Worm (Caenorhabditis elegans) whole organism, L4 larva: ENCODE results near the gene srd-7.

Source experiments
- F37D6.2 ChIP-seq: sonication (generic microtip); optimal IDR thresholded peaks from 2 replicates; lab custom pipeline; 2016; ENCODE audit warnings: mild to moderate bottlenecking, missing genetic modification characterization, missing compliant biosample characterization
- R02D3.7 ChIP-seq: fragments of 150-350 bp; sonication (generic microtip); optimal IDR thresholded peaks from 3 replicates; lab custom pipeline; 2014; ENCODE audit warnings: missing biosample characterization, missing genetic modification characterization
- T26A8.4 ChIP-seq: fragments of 200-800 bp; sonication (Bioruptor generic); IDR thresholded peaks from 2 replicates; pipeline ENCODE4 v1.3.6; 2022; ENCODE audit warnings: missing genetic modification characterization, missing compliant biosample characterization
- Y48G9A.11 ChIP-seq: fragments of 200-800 bp; sonication (Bioruptor generic); IDR thresholded peaks from 2 replicates; pipeline ENCODE4 v1.3.6; 2022; ENCODE audit warnings: missing genetic modification reagents, missing genetic modification characterization, missing compliant biosample characterization
- ZK546.5 ChIP-seq, 2 experiments: sonication (generic microtip); optimal IDR thresholded peaks; 2 replicates each; lab custom pipeline; 2017; ENCODE audit warnings: missing biosample characterization in 2 of 2, missing genetic modification characterization in 2 of 2
- arid-1 ChIP-seq: fragments of 200-800 bp; sonication (Bioruptor generic); conservative IDR thresholded peaks from 2 replicates; pipeline ENCODE4 v1.3.6; 2022; ENCODE audit warnings: missing genetic modification reagents, missing genetic modification characterization, missing compliant biosample characterization
- attf-4 ChIP-seq: sonication (generic microtip); optimal IDR thresholded peaks from 3 replicates; lab custom pipeline; 2017; ENCODE audit warnings: missing biosample characterization, missing genetic modification characterization
- ceh-20 ChIP-seq: fragments of 200-800 bp; sonication (Bioruptor generic); IDR thresholded peaks from 2 replicates; pipeline ENCODE4 v1.3.6; 2022; ENCODE audit warnings: missing genetic modification reagents, missing genetic modification characterization, missing compliant biosample characterization
- ces-1 ChIP-seq: fragments of 150-350 bp; sonication (generic microtip); optimal IDR thresholded peaks from 4 replicates; lab custom pipeline; 2014; ENCODE audit warnings: missing biosample characterization, missing genetic modification reagents, missing genetic modification characterization
- daf-12 ChIP-seq: fragments of 150-350 bp; optimal IDR thresholded peaks from 2 replicates; lab custom pipeline; 2014; ENCODE audit warnings: missing biosample characterization, missing genetic modification reagents, missing genetic modification characterization
- daf-16 ChIP-seq, 3 experiments: sonication (generic microtip); optimal IDR thresholded peaks; 2 replicates each; lab custom pipeline; 2016 to 2017; ENCODE audit warnings: missing genetic modification characterization in 3 of 3, missing genetic modification reagents in 3 of 3, mild to moderate bottlenecking in 2 of 3, missing compliant biosample characterization in 2 of 3, missing biosample characterization in 1 of 3, moderate library complexity in 1 of 3
- daf-19 ChIP-seq: fragments of 200-800 bp; sonication (Bioruptor generic); conservative IDR thresholded peaks from 2 replicates; pipeline ENCODE4 v1.3.6; 2022; ENCODE audit warnings: missing genetic modification characterization, missing compliant biosample characterization
- daf-8 ChIP-seq: fragments of 200-800 bp; sonication (Bioruptor generic); IDR thresholded peaks from 2 replicates; pipeline ENCODE4 v1.3.6; 2022; ENCODE audit warnings: missing genetic modification characterization, missing compliant biosample characterization
- dmd-8 ChIP-seq: fragments of 200-800 bp; sonication (Bioruptor generic); IDR thresholded peaks from 2 replicates; pipeline ENCODE4 v1.3.6; 2022; ENCODE audit warnings: missing genetic modification characterization, missing compliant biosample characterization
- duxl-1 ChIP-seq: sonication (generic microtip); optimal IDR thresholded peaks from 2 replicates; lab custom pipeline; 2016; ENCODE audit warnings: mild to moderate bottlenecking, missing genetic modification characterization, moderate library complexity, missing compliant biosample characterization; ENCODE audit not compliant: poor library complexity
- dve-1 ChIP-seq: sonication (generic microtip); optimal IDR thresholded peaks from 2 replicates; lab custom pipeline; 2017; ENCODE audit warnings: antibody characterized with exemption, mild to moderate bottlenecking, missing genetic modification characterization, missing compliant biosample characterization; ENCODE audit not compliant: insufficient read depth
- egl-27 ChIP-seq: sonication (generic microtip); optimal IDR thresholded peaks from 3 replicates; lab custom pipeline; 2017; ENCODE audit warnings: missing biosample characterization, missing genetic modification reagents, missing genetic modification characterization
- gei-8 ChIP-seq: fragments of 200-800 bp; sonication (Bioruptor generic); optimal IDR thresholded peaks from 2 replicates; lab custom pipeline; 2018; ENCODE audit warnings: mild to moderate bottlenecking, missing genetic modification characterization, missing compliant biosample characterization
- hif-1 ChIP-seq, 2 experiments: sonication (generic microtip); optimal IDR thresholded peaks; 2 replicates each; lab custom pipeline; 2016 to 2017; ENCODE audit warnings: missing compliant biosample characterization in 2 of 2, missing genetic modification characterization in 2 of 2, missing genetic modification reagents in 2 of 2, missing genotype in 2 of 2, mild to moderate bottlenecking in 1 of 2
- hlh-30 ChIP-seq: sonication (generic microtip); optimal IDR thresholded peaks from 2 replicates; lab custom pipeline; 2017; ENCODE audit warnings: antibody characterized with exemption, mild to moderate bottlenecking, missing genetic modification characterization, missing compliant biosample characterization; ENCODE audit not compliant: insufficient read depth
- jun-1 ChIP-seq: fragments of 150-350 bp; optimal IDR thresholded peaks from 2 replicates; lab custom pipeline; 2014; ENCODE audit warnings: missing biosample characterization, missing genetic modification reagents, missing genetic modification characterization
- lin-38 ChIP-seq: fragments of 200-800 bp; sonication (Bioruptor generic); IDR thresholded peaks from 2 replicates; pipeline ENCODE4 v1.3.6; 2022; ENCODE audit warnings: missing genetic modification reagents, missing genetic modification characterization, missing compliant biosample characterization
- lsy-2 ChIP-seq, 2 experiments: fragments of 150-350 bp in 1 of 2; sonication (generic microtip) in 1 of 2; optimal IDR thresholded peaks; 2 replicates each; lab custom pipeline; 2014 to 2017; ENCODE audit warnings: missing biosample characterization in 2 of 2, missing genetic modification characterization in 2 of 2
- mxl-2 ChIP-seq: fragments of 200-800 bp; sonication (Bioruptor generic); conservative IDR thresholded peaks from 2 replicates; pipeline ENCODE4 v1.3.6; 2022; ENCODE audit warnings: missing genetic modification reagents, missing genetic modification characterization, missing compliant biosample characterization
- mxl-3 ChIP-seq: fragments of 200-800 bp; sonication (Bioruptor generic); optimal IDR thresholded peaks from 2 replicates; lab custom pipeline; 2018; ENCODE audit warnings: mild to moderate bottlenecking, missing genetic modification characterization, missing compliant biosample characterization
- nhr-102 ChIP-seq: sonication (generic microtip); optimal IDR thresholded peaks from 2 replicates; lab custom pipeline; 2016; ENCODE audit warnings: mild to moderate bottlenecking, missing genetic modification characterization, moderate library complexity, missing compliant biosample characterization
- nhr-28 ChIP-seq: fragments of 150-350 bp; optimal IDR thresholded peaks from 2 replicates; lab custom pipeline; 2014; ENCODE audit warnings: missing biosample characterization, missing genetic modification characterization
- nhr-41 ChIP-seq: fragments of 200-800 bp; sonication (Bioruptor generic); IDR thresholded peaks from 2 replicates; pipeline ENCODE4 v1.3.6; 2022; ENCODE audit warnings: missing genetic modification reagents, missing genetic modification characterization, missing compliant biosample characterization
- nhr-48 ChIP-seq: sonication (generic microtip); optimal IDR thresholded peaks from 2 replicates; lab custom pipeline; 2016; ENCODE audit warnings: mild to moderate bottlenecking, missing genetic modification characterization, missing compliant biosample characterization
- nhr-76 ChIP-seq: fragments of 150-350 bp; optimal IDR thresholded peaks from 2 replicates; lab custom pipeline; 2014; ENCODE audit warnings: missing biosample characterization, missing genetic modification characterization
- nhr-77 ChIP-seq: fragments of 150-350 bp; optimal IDR thresholded peaks from 2 replicates; lab custom pipeline; 2014; ENCODE audit warnings: missing biosample characterization, missing genetic modification characterization
- pha-4 ChIP-seq, 2 experiments: fragments of 150-350 bp in 1 of 2; fragments of 200-800 bp in 1 of 2; sonication (Bioruptor generic) in 1 of 2; IDR thresholded peaks in 1 of 2; optimal IDR thresholded peaks in 1 of 2; 2 replicates each; pipeline versions ENCODE4 v1.3.6 to Lab custom; 2014 to 2022; ENCODE audit warnings: missing genetic modification characterization in 2 of 2, missing genetic modification reagents in 2 of 2, missing biosample characterization in 1 of 2, missing compliant biosample characterization in 1 of 2
- saeg-2 ChIP-seq: fragments of 200-800 bp; sonication (Bioruptor generic); IDR thresholded peaks from 2 replicates; pipeline ENCODE4 v1.3.6; 2022; ENCODE audit warnings: missing genetic modification reagents, missing genetic modification characterization, missing compliant biosample characterization
- snpc-1.2 ChIP-seq: fragments of 200-800 bp; sonication (Bioruptor generic); IDR thresholded peaks from 2 replicates; pipeline ENCODE4 v1.3.6; 2022; ENCODE audit warnings: missing genetic modification reagents, missing genetic modification characterization, missing compliant biosample characterization
- unc-130 ChIP-seq: sonication (generic microtip); optimal IDR thresholded peaks from 2 replicates; lab custom pipeline; 2016; ENCODE audit warnings: missing genetic modification reagents, missing genetic modification characterization, missing compliant biosample characterization
- unc-62 ChIP-seq, 3 experiments: fragments of 150-350 bp in 1 of 3; sonication (generic microtip); optimal IDR thresholded peaks in 2 of 3; peaks in 1 of 3; 1 replicate in 1 of 3; 2 replicates in 2 of 3; lab custom pipeline; 2014 to 2017; ENCODE audit warnings: missing biosample characterization in 3 of 3, missing genetic modification characterization in 3 of 3, missing genetic modification reagents in 3 of 3, missing genotype in 1 of 3
- zag-1 ChIP-seq: fragments of 150-350 bp; optimal IDR thresholded peaks from 2 replicates; lab custom pipeline; 2014; ENCODE audit warnings: missing biosample characterization, missing genetic modification characterization

The srd-7 gene

ce11 chrIV:10778582-10778981 is 8.0 kb downstream of the srd-7 start (continued):
- no peak for TF ChIP-seq saeg-2 (GFP tag; lab: Robert Waterston, UW)
- TF ChIP-seq nhr-48: no peak
- TF ChIP-seq arid-1: 0 out of 2 replicates have a peak, but pooled peaks have one; percentile 29
- TF ChIP-seq nhr-77 (tag; lab: Kevin White, UChicago): no peak
- TF ChIP-seq attf-4 (tag; lab: Kevin White, UChicago): no peak
- TF ChIP-seq daf-12 (tag; lab: Kevin White, UChicago): no peak
- peak; percentile 8 for TF ChIP-seq nhr-102
- no peak for TF ChIP-seq hlh-30 (tag; lab: Kevin White, UChicago)
- no peak for TF ChIP-seq nhr-41 (GFP tag; lab: Robert Waterston, UW)
- peak in 1 of 2 experiments; percentile 26 for TF ChIP-seq lsy-2 (tag; optimal IDR thresholded peaks at IDR 0.05; lab: Kevin White, UChicago)
- TF ChIP-seq F37D6.2 (tag; lab: Kevin White, UChicago): no peak
- TF ChIP-seq ces-1 (GFP tag; lab: Kevin White, UChicago): no peak
- no peak for TF ChIP-seq zag-1 (tag; lab: Kevin White, UChicago)

DNA sequence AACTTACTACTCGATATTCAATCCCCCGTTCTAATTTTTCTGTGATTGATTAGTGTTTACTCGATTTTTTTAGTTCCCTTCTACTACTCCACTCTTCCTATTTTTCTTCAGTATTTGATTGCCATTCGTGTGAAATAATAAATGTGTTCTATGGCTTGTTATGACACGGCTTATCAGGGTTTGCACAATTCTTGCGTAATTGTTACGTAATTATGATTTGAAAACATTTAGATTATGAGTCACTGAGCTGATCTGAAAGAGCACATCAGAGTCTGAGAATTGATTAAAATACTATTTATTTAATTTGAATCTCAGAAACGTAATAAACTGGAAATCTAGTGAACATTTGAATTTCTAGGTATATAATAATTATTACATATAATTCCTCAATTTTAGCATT is 9.0 kb downstream of the srd-7 start:
- TF ChIP-seq nhr-41 (GFP tag; lab: Robert Waterston, UW) (no peak), snpc-1.2 (0 out of 2 replicates have a peak, but pooled peaks have one; percentile 14)

DNA sequence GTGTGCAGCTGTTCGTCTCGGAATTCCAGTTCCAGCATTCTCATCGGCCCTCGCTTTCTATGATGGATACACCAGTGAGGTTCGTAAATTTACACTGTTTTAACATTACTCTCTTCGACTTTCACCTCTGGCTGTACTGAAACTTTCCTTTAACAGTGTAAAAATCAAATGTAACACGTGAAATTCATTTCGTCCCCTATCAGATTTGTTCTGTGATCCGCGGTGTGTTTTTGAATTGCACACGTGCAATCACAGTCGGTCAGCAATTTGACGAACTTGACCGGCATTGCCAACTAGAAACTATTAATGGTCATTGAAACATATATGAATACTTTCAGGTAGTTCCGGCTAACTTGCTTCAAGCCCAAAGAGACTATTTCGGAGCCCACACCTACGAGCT is 9.6 kb downstream of the srd-7 start:
- TF ChIP-seq daf-19 (GFP tag; lab: Robert Waterston, UW) (no peak), daf-8 (GFP tag; lab: Robert Waterston, UW) (no peak), daf-16 (GFP tag; optimal IDR thresholded peaks at IDR 0.05; lab: Kevin White, UChicago) (no peak), daf-16 (tag; optimal IDR thresholded peaks at IDR 0.05; lab: Kevin White, UChicago) (no peak), unc-62 (GFP tag; optimal IDR thresholded peaks at IDR 0.05 in 1 of 2; lab: Kevin White, UChicago) (peak in 1 of 2 experiments; percentile 66), unc-62 (tag; optimal IDR thresholded peaks at IDR 0.05; lab: Kevin White, UChicago) (no peak), mxl-3 (peak; percentile 1), egl-27 (tag; lab: Kevin White, UChicago) (no peak), duxl-1 (tag; lab: Kevin White, UChicago) (no peak), nhr-28 (peak; percentile 7), nhr-102 (no peak), hif-1 (tag; optimal IDR thresholded peaks at IDR 0.05; lab: Kevin White, UChicago) (no peak), dmd-8 (GFP tag; lab: Robert Waterston, UW) (no peak), ces-1 (GFP tag; lab: Kevin White, UChicago) (no peak), Y48G9A.11 (GFP tag; lab: Robert Waterston, UW) (no peak), nhr-76 (tag; lab: Kevin White, UChicago) (no peak), T26A8.4 (GFP tag; lab: Robert Waterston, UW) (no peak), mxl-2 (0 out of 2 replicates have a peak, but pooled peaks have one; percentile 49), arid-1 (no peak), lin-38 (GFP tag; lab: Robert Waterston, UW) (no peak), F37D6.2 (tag; lab: Kevin White, UChicago) (no peak), R02D3.7 (tag; lab: Kevin White, UChicago) (no peak), unc-130 (no peak), pha-4 (GFP tag; IDR thresholded peaks at IDR 0.05; lab: Robert Waterston, UW) (no peak), pha-4 (tag; optimal IDR thresholded peaks at IDR 0.05; lab: Kevin White, UChicago) (no peak), gei-8 (GFP tag; lab: Kevin White, UChicago) (no peak), jun-1 (tag; lab: Kevin White, UChicago) (no peak), hlh-30 (tag; lab: Kevin White, UChicago) (peak; percentile 17), ZK546.5 (tag; optimal IDR thresholded peaks at IDR 0.05; lab: Kevin White, UChicago) (no peak), dve-1 (tag; lab: Kevin White, UChicago) (no peak), ceh-20 (GFP tag; lab: Robert Waterston, UW) (no peak)
